Fruit fly (Drosophila melanogaster): ENCODE measurements around the gene CG2260.

CG2260 gene

dm6 chrX:8101479-8102198, 19.3 kb downstream of the CG2260 start, which contains the start of gene CG2258 (continued):
- TF ChIP-seq chif (GFP tag; optimal IDR thresholded peaks at IDR 0.05) (peak; percentile 71 to 78), CG10147 (GFP tag; optimal IDR thresholded peaks at IDR 0.05) (peak; percentile 75), cas (GFP tag; IDR thresholded peaks at IDR 0.05) (peak; percentile 72), CG8924 (tag; optimal IDR thresholded peaks at IDR 0.05) (peak; percentile 86), Rx (GFP tag; IDR thresholded peaks at IDR 0.05) (peak; percentile 58), CG7745 (tag; optimal IDR thresholded peaks at IDR 0.05) (no peak), gce (GFP tag; IDR thresholded peaks at IDR 0.05) (peak; percentile 79), NC2α (GFP tag; optimal IDR thresholded peaks at IDR 0.05) (peak; percentile 58), CG1024 (GFP tag; IDR thresholded peaks at IDR 0.05) (peak; percentile 76), CG4854 (GFP tag; optimal IDR thresholded peaks at IDR 0.05) (peak; percentile 46), Hr51 (GFP tag; optimal IDR thresholded peaks at IDR 0.05) (peak; percentile 44 to 85), CG13775 (GFP tag; optimal IDR thresholded peaks at IDR 0.05) (peak; percentile 53), danr (GFP tag; IDR thresholded peaks at IDR 0.05) (peak; percentile 83), C15 (GFP tag; IDR thresholded peaks at IDR 0.05) (peak; percentile 66; the same call in 1 of the 3 replicates), lmd (GFP tag; IDR thresholded peaks at IDR 0.05) (peak; percentile 91), CG17612 (GFP tag; IDR thresholded peaks at IDR 0.05) (peak; percentile 61), D (optimal IDR thresholded peaks at IDR 0.05) (no peak), D (GFP tag; optimal IDR thresholded peaks at IDR 0.05) (peak; percentile 86), yki (optimal IDR thresholded peaks at IDR 0.05) (no peak), Hmr (GFP tag; optimal IDR thresholded peaks at IDR 0.05) (peak; percentile 85), Mrtf (GFP tag; IDR thresholded peaks at IDR 0.05) (peak; percentile 80), nom (GFP tag; optimal IDR thresholded peaks at IDR 0.05) (peak; percentile 83), HLH3B (GFP tag; IDR thresholded peaks at IDR 0.05) (peak; percentile 92), sens (GFP tag) (peak; percentile 91), CG31388 (GFP tag; optimal IDR thresholded peaks at IDR 0.05) (peak; percentile 68), ken (GFP tag; IDR thresholded peaks at IDR 0.05) (peak; percentile 87), run (tag; optimal IDR thresholded peaks at IDR 0.05) (peak; percentile 70)

- TF ChIP-seq Elba2 (GFP tag; optimal IDR thresholded peaks at IDR 0.05) (peak; percentile 87), CG16779 (GFP tag; IDR thresholded peaks at IDR 0.05) (no peak), insv (GFP tag; optimal IDR thresholded peaks at IDR 0.05) (peak in 1 of 2 experiments; percentile 80), Sry-δ (GFP tag; optimal IDR thresholded peaks at IDR 0.05) (no peak), CG14860 (GFP tag; IDR thresholded peaks at IDR 0.05; ENCODE audit: partially characterized antibody) (no peak)
Observed at dm6 chrX:8100826-8101079, 20.2 kb downstream of the CG2260 start.

DNA sequence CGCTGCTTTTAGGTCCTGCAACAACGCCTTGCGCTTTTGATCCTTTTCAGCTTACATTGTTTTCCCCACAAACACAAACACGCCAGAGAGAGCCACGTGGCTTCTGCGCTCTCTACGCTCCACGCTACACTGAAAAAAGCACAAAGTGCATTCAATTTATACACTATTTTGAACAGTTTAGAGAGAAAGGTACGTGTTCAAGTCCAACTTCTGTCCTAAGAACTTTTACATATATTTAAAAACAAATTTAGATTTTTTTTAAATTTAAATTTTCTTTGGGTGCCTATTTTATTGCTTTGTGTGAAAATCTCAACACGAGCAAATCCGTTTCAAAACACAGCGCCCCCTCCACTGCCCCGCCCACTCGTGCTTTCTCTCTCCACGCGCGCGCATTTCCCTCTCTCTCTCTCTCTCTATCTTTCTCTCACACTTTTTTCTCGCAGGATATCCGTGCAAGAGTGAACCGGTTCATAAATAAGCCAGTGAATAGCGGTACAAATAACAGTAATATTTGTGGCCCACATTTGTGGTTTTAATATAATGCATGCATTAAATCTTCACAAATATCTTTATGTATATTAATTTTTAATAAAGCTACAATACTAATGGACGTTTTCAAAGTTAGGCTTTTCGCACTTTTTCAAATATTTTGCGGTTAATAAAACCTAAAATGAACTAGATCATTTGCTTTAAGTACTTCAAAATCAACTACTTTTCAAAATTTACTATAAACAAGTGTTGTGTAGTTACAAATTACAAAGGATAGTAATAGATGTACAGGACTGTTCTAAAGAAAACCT, 20.7 kb downstream of the CG2260 start:
- no peak for TF ChIP-seq wek (GFP tag; optimal IDR thresholded peaks at IDR 0.05)
- TF ChIP-seq CG2889 (GFP tag; IDR thresholded peaks at IDR 0.05): peak; percentile 73
- peak; percentile 31 for TF ChIP-seq Bdp1 (GFP tag; optimal IDR thresholded peaks at IDR 0.05)
- TF ChIP-seq danr (GFP tag; IDR thresholded peaks at IDR 0.05): peak; percentile 63; the same call in 1 of the 2 replicates
- TF ChIP-seq chif (GFP tag; optimal IDR thresholded peaks at IDR 0.05): peak in 1 of 2 experiments; percentile 54
- peak; percentile 77 for TF ChIP-seq NfI (GFP tag; optimal IDR thresholded peaks at IDR 0.05)
- peak; percentile 8 for TF ChIP-seq tx (GFP tag; optimal IDR thresholded peaks at IDR 0.05)
- TF ChIP-seq Hr3 (GFP tag; optimal IDR thresholded peaks at IDR 0.05): peak; percentile 68
- TF ChIP-seq Dll (GFP tag; IDR thresholded peaks at IDR 0.05; ENCODE audit: partially characterized antibody): no peak
- peak; percentile 58 for TF ChIP-seq ems (GFP tag; optimal IDR thresholded peaks at IDR 0.05)
- no peak for TF ChIP-seq insv (GFP tag; optimal IDR thresholded peaks at IDR 0.05)
- TF ChIP-seq Trl (optimal IDR thresholded peaks at IDR 0.05): peak; percentile 60 to 61
- peak; percentile 49 for TF ChIP-seq Trl (GFP tag; optimal IDR thresholded peaks at IDR 0.05)
- peak; percentile 64 for TF ChIP-seq CG6254 (GFP tag; optimal IDR thresholded peaks at IDR 0.05)
- peak; percentile 77 for TF ChIP-seq CG15601 (tag; optimal IDR thresholded peaks at IDR 0.05)
- peak; percentile 49 for TF ChIP-seq HLH54F (GFP tag; optimal IDR thresholded peaks at IDR 0.05)
- peak; percentile 46 for TF ChIP-seq Abd-B (GFP tag; optimal IDR thresholded peaks at IDR 0.05)
- no peak for TF ChIP-seq h (optimal IDR thresholded peaks at IDR 0.05)
- 0 out of 2 replicates have a peak, but pooled peaks have one; percentile 41 for TF ChIP-seq ham (GFP tag; IDR thresholded peaks at IDR 0.05)
- no peak for TF ChIP-seq Hey (tag; optimal IDR thresholded peaks at IDR 0.05)

Data from whole organism, embryonic.